Worm (Caenorhabditis elegans): ENCODE data around the gene C25F9.16.

C25F9.16 gene

DNA sequence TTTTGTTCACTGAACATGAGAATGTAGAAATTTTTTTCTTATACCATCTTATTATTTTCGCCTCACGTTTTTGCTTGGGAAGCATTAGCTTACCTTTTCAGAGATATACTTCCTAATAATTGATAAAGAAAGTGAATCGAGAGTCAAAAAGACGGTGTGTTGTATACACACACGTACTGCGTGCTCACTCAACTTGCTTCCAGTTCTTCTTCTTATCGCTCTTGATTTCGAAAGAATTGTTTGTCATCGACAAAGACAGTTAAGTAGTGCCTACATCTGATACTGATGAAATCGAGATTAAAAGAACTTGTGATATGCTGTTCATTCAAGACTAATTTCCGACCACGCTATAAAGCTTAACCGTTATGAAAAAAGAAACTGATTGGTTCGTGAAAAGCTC lies 23.5 kb upstream of the C25F9.16 start, which contains the start of gene C25F9.5:
Gene C25F9.5, minus strand, starts transcription at position 195 of the 400 bp plus-strand sequence.
- TF ChIP-seq ceh-82 (tag; optimal IDR thresholded peaks at IDR 0.05) (no peak), nhr-11 (tag; optimal IDR thresholded peaks at IDR 0.05) (no peak), fkh-10 (GFP tag; optimal IDR thresholded peaks at IDR 0.05) (no peak), elt-2 (tag; optimal IDR thresholded peaks at IDR 0.05) (peak; percentile 81), jun-1 (tag; optimal IDR thresholded peaks at IDR 0.05) (peak; percentile 64), aly-2 (tag; optimal IDR thresholded peaks at IDR 0.05) (no peak), pqm-1 (tag; optimal IDR thresholded peaks at IDR 0.05) (peak; percentile 58), nhr-237 (tag; optimal IDR thresholded peaks at IDR 0.05) (no peak), nhr-67 (tag; optimal IDR thresholded peaks at IDR 0.05) (no peak), fos-1 (tag; optimal IDR thresholded peaks at IDR 0.05) (no peak), nhr-77 (tag; optimal IDR thresholded peaks at IDR 0.05) (no peak), nhr-25 (tag; optimal IDR thresholded peaks at IDR 0.05) (no peak), ZK546.5 (tag; optimal IDR thresholded peaks at IDR 0.05) (no peak), ceh-9 (tag; optimal IDR thresholded peaks at IDR 0.05) (no peak), fkh-2 (tag; optimal IDR thresholded peaks at IDR 0.05) (no peak), ceh-16 (tag; optimal IDR thresholded peaks at IDR 0.05) (no peak), ama-1 (optimal IDR thresholded peaks at IDR 0.05) (no peak), ztf-11 (tag; optimal IDR thresholded peaks at IDR 0.05) (no peak), pha-4 (tag; optimal IDR thresholded peaks at IDR 0.05) (peak; percentile 28), snpc-4 (tag; optimal IDR thresholded peaks at IDR 0.05) (no peak), elt-1 (tag; optimal IDR thresholded peaks at IDR 0.05) (no peak), nhr-12 (tag; optimal IDR thresholded peaks at IDR 0.05) (no peak)

DNA sequence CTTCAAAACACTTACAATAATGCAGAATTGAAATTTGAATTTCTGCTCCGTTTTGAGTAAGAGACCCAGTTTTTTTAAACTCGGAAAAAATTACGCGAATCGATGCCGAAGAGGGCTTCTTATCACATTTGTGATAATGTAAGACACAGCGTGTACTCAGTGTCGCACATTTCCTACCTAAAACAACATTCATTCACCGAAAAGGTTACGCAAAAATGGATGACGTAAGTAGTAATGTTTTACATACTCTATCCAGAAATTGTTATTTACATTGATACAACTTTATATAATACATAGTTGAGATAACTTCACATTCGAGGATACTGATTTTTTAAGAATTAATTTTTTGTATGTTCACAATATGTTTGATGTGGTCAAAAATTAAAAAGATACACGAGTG lies 17.7 kb upstream of the C25F9.16 start, which contains the start of the genes C25F9.4 and C25F9.9:
Gene C25F9.4, minus strand, starts transcription at position 101 of the 400 bp plus-strand sequence.
Gene C25F9.9, plus strand, starts transcription at position 137 of the 400 bp plus-strand sequence.
- no peak for TF ChIP-seq snpc-4 (tag; optimal IDR thresholded peaks at IDR 0.05)
- no peak for TF ChIP-seq aly-2 (tag; optimal IDR thresholded peaks at IDR 0.05)
- peak; percentile 48 for TF ChIP-seq elt-2 (tag; optimal IDR thresholded peaks at IDR 0.05)
- no peak for TF ChIP-seq elt-1 (tag; optimal IDR thresholded peaks at IDR 0.05)

DNA sequence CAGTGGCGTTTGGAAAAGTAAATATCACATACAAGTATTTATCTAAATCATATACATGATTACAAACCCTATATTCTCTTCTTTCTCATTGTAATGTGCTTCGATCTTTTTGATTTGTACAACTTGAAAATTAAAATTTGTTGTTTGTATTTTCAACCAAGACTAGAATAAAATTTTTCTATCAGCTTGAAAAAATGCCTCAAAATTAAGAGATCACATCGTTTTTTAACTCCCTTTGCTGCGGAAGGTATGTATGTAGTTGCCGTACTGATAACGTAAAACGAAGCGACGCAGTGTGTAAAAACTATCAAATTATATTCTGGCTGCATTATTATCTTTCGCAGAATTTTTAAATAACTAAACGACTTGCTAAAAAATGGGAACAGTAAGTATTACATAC lies 16.4 kb upstream of the C25F9.16 start, which contains the start of gene C25F9.15:
Gene C25F9.15, plus strand, starts transcription at position 301 of the 400 bp plus-strand sequence.
- peak; percentile 42 for TF ChIP-seq elt-2 (tag; optimal IDR thresholded peaks at IDR 0.05)
- no peak for TF ChIP-seq lsy-12 (tag; optimal IDR thresholded peaks at IDR 0.05)
- no peak for TF ChIP-seq ama-1 (optimal IDR thresholded peaks at IDR 0.05)
- TF ChIP-seq nhr-76 (tag; optimal IDR thresholded peaks at IDR 0.05): no peak

DNA sequence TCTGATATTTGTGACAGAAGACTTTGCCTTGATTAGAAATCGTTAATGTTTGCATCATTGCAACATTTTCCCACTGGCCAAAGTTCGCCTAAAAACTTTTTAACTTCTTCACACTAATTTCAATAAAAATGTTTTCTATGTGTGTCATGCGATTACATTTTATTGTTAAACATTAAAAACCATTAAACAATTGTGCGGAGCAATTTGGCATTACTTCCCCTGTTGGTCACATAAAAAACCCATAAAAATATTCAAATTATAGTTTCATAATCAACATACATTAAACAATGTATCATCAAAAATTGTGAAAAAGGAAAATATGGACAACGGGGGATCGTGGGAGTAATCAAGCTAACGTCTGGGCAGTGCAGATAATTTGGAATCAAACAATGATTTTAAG lies 14.9 kb upstream of the C25F9.16 start:
- TF ChIP-seq elt-2 (tag; optimal IDR thresholded peaks at IDR 0.05): peak; percentile 65
- TF ChIP-seq pqm-1 (tag; optimal IDR thresholded peaks at IDR 0.05): peak; percentile 7

DNA sequence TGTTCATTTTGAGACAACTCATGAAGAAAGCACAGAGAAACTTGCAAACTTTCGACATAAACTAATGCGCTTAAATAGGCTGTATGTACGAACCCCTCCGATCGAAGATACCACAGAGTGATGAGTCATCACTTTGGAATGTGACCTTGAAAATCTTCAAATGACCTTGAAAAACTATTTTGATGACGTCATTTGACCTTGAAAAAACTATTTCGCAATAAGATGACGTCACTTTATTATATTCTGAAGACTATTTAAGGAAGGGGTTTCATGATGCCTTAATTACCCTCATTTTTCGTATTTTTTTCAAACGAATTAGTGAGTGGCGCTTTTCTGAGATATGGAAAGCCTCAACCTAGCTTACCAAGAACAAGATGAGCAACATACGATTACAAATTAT lies 13.1 kb upstream of the C25F9.16 start, which contains the start of gene C25F9.2:
Gene C25F9.2, plus strand, starts transcription at position 341 of the 400 bp plus-strand sequence.
- TF ChIP-seq fos-1 (tag; optimal IDR thresholded peaks at IDR 0.05) (no peak), nhr-25 (tag; optimal IDR thresholded peaks at IDR 0.05) (peak; percentile 57)

DNA sequence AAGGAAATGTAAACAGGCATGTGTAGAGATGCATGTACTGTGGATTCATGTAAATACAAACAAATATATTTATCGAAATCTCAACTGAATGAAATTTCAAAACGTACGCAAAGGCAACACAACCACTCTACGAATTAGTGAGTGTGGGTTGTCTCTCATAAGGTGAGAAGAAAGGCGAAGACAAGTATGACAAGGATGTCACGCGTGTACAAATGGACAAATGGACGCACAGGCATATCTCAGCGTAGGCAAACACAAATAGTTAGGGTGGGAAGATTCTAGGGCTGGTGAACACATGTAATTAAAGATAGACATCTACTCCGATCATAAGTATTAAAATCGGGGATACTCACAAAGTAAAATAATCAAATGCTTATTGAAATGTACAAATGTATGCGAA lies 6.1 kb upstream of the C25F9.16 start:
- TF ChIP-seq nhr-43 (tag; optimal IDR thresholded peaks at IDR 0.05; ENCODE audit: poor library complexity, severe bottlenecking) (peak; percentile 27), ztf-11 (tag; optimal IDR thresholded peaks at IDR 0.05) (no peak), pha-4 (tag; optimal IDR thresholded peaks at IDR 0.05) (no peak), nhr-12 (tag; optimal IDR thresholded peaks at IDR 0.05) (no peak), nhr-23 (tag; optimal IDR thresholded peaks at IDR 0.05) (no peak), daf-12 (tag; optimal IDR thresholded peaks at IDR 0.05) (no peak), lsy-12 (tag; optimal IDR thresholded peaks at IDR 0.05) (no peak), elt-1 (tag; optimal IDR thresholded peaks at IDR 0.05) (peak; percentile 86), fkh-2 (tag; optimal IDR thresholded peaks at IDR 0.05) (no peak), nhr-76 (tag; optimal IDR thresholded peaks at IDR 0.05) (no peak), elt-2 (tag; optimal IDR thresholded peaks at IDR 0.05) (no peak), nhr-67 (tag; optimal IDR thresholded peaks at IDR 0.05) (no peak), snpc-4 (tag; optimal IDR thresholded peaks at IDR 0.05) (no peak), nhr-77 (tag; optimal IDR thresholded peaks at IDR 0.05) (no peak), lin-15B (tag; optimal IDR thresholded peaks at IDR 0.05) (no peak), zag-1 (tag; optimal IDR thresholded peaks at IDR 0.05) (no peak), egl-5 (tag; optimal IDR thresholded peaks at IDR 0.05) (no peak), nhr-25 (tag; optimal IDR thresholded peaks at IDR 0.05) (peak; percentile 29), ZK546.5 (tag; optimal IDR thresholded peaks at IDR 0.05) (no peak), hmg-11 (tag; optimal IDR thresholded peaks at IDR 0.05) (no peak), nfya-1 (tag; optimal IDR thresholded peaks at IDR 0.05; ENCODE audit: insufficient read depth) (no peak), tbx-2 (tag; optimal IDR thresholded peaks at IDR 0.05) (no peak), nhr-237 (tag; optimal IDR thresholded peaks at IDR 0.05) (no peak), fos-1 (tag; optimal IDR thresholded peaks at IDR 0.05) (no peak)

All from whole organism, L3 larva.